Worm (Caenorhabditis elegans) whole organism, late embryonic: ENCODE measurements around the gene T10G3.3.
A peak's percentile ranks its signal among the peaks of the same experiment; 100 is the strongest.

ENCODE experiments used
- C08G9.2 ChIP-seq: sonication (generic microtip); optimal IDR thresholded peaks from 2 replicates; lab custom pipeline; 2016; ENCODE audit warnings: mild to moderate bottlenecking, missing genetic modification characterization, moderate library complexity, missing compliant biosample characterization
- F13H6.1 ChIP-seq: sonication (generic microtip); optimal IDR thresholded peaks from 2 replicates; lab custom pipeline; 2016; ENCODE audit warnings: missing genetic modification characterization, missing compliant biosample characterization
- K02D7.2 ChIP-seq: sonication (generic microtip); optimal IDR thresholded peaks from 2 replicates; lab custom pipeline; 2017; ENCODE audit warnings: mild to moderate bottlenecking, missing genetic modification characterization, missing compliant biosample characterization
- ahr-1 ChIP-seq: sonication (generic microtip); optimal IDR thresholded peaks from 2 replicates; lab custom pipeline; 2016; ENCODE audit warnings: missing genetic modification characterization, missing compliant biosample characterization
- ama-1 ChIP-seq: fragments of 150-350 bp; optimal IDR thresholded peaks from 2 replicates; lab custom pipeline; 2014
- ceh-22 ChIP-seq: sonication (generic microtip); optimal IDR thresholded peaks from 2 replicates; lab custom pipeline; 2017; ENCODE audit warnings: missing biosample characterization, missing genetic modification characterization
- ceh-30 ChIP-seq: fragments of 150-350 bp; optimal IDR thresholded peaks from 2 replicates; lab custom pipeline; 2014; ENCODE audit warnings: missing biosample characterization, missing genetic modification characterization
- ceh-31 ChIP-seq: sonication (generic microtip); optimal IDR thresholded peaks from 2 replicates; lab custom pipeline; 2016; ENCODE audit warnings: missing genetic modification characterization, missing compliant biosample characterization
- ceh-34 ChIP-seq: sonication (generic microtip); optimal IDR thresholded peaks from 2 replicates; lab custom pipeline; 2016; ENCODE audit warnings: mild to moderate bottlenecking, missing genetic modification characterization, missing compliant biosample characterization
- ceh-48 ChIP-seq: sonication (generic microtip); optimal IDR thresholded peaks from 2 replicates; lab custom pipeline; 2016; ENCODE audit warnings: missing genetic modification characterization, inconsistent platforms, missing compliant biosample characterization
- che-1 ChIP-seq: sonication (generic microtip); optimal IDR thresholded peaks from 2 replicates; lab custom pipeline; 2016; ENCODE audit warnings: mild to moderate bottlenecking, missing genetic modification characterization, missing compliant biosample characterization
- dmd-4 ChIP-seq: sonication (generic microtip); optimal IDR thresholded peaks from 2 replicates; lab custom pipeline; 2016; ENCODE audit warnings: borderline replicate concordance, missing genetic modification characterization, missing compliant biosample characterization
- dve-1 ChIP-seq: sonication (generic microtip); optimal IDR thresholded peaks from 2 replicates; lab custom pipeline; 2017; ENCODE audit warnings: antibody characterized with exemption, mild to moderate bottlenecking, missing genetic modification characterization, missing compliant biosample characterization
- elt-2 ChIP-seq: sonication (generic microtip); optimal IDR thresholded peaks from 2 replicates; lab custom pipeline; 2016; ENCODE audit warnings: missing genetic modification reagents, missing genetic modification characterization, missing compliant biosample characterization
- ets-4 ChIP-seq: sonication (generic microtip); optimal IDR thresholded peaks from 2 replicates; lab custom pipeline; 2016; ENCODE audit warnings: missing genetic modification characterization, missing compliant biosample characterization
- eyg-1 ChIP-seq: sonication (generic microtip); optimal IDR thresholded peaks from 2 replicates; lab custom pipeline; 2016; ENCODE audit warnings: missing genotype, missing genetic modification characterization, missing compliant biosample characterization
- fax-1 ChIP-seq: sonication (generic microtip); optimal IDR thresholded peaks from 2 replicates; lab custom pipeline; 2016; ENCODE audit warnings: missing genotype, missing genetic modification characterization, missing compliant biosample characterization
- fkh-6 ChIP-seq: sonication (generic microtip); optimal IDR thresholded peaks from 2 replicates; lab custom pipeline; 2016; ENCODE audit warnings: missing genetic modification characterization, missing compliant biosample characterization
- hlh-13 ChIP-seq: fragments of 200-800 bp; sonication (Bioruptor generic); optimal IDR thresholded peaks from 2 replicates; lab custom pipeline; 2018; ENCODE audit warnings: mild to moderate bottlenecking, missing genetic modification characterization, missing compliant biosample characterization
- hlh-30 ChIP-seq: sonication (generic microtip); optimal IDR thresholded peaks from 2 replicates; lab custom pipeline; 2017; ENCODE audit warnings: antibody characterized with exemption, missing genetic modification characterization, missing compliant biosample characterization; ENCODE audit not compliant: insufficient read depth
- hlh-6 ChIP-seq: sonication (generic microtip); optimal IDR thresholded peaks from 2 replicates; lab custom pipeline; 2016; ENCODE audit warnings: missing genotype, missing genetic modification characterization, missing compliant biosample characterization
- hlh-8 ChIP-seq: sonication (generic microtip); optimal IDR thresholded peaks from 2 replicates; lab custom pipeline; 2016; ENCODE audit warnings: missing genotype, missing genetic modification characterization, missing compliant biosample characterization
- lim-6 ChIP-seq: sonication (generic microtip); optimal IDR thresholded peaks from 2 replicates; lab custom pipeline; 2016; ENCODE audit warnings: missing genetic modification characterization, missing compliant biosample characterization
- lin-11 ChIP-seq: fragments of 200-800 bp; sonication (Bioruptor generic); optimal IDR thresholded peaks from 2 replicates; lab custom pipeline; 2018; ENCODE audit warnings: mild to moderate bottlenecking, missing genetic modification characterization, missing compliant biosample characterization
- mec-3 ChIP-seq: sonication (generic microtip); optimal IDR thresholded peaks from 2 replicates; lab custom pipeline; 2016; ENCODE audit warnings: borderline replicate concordance, missing genetic modification characterization, missing compliant biosample characterization
- nhr-232 ChIP-seq: sonication (generic microtip); optimal IDR thresholded peaks from 2 replicates; lab custom pipeline; 2016; ENCODE audit warnings: missing genetic modification characterization, missing compliant biosample characterization
- pag-3 ChIP-seq: sonication (generic microtip); optimal IDR thresholded peaks from 2 replicates; lab custom pipeline; 2016; ENCODE audit warnings: missing compliant biosample characterization, missing genetic modification characterization, borderline replicate concordance
- pha-4 ChIP-seq: fragments of 150-350 bp; optimal IDR thresholded peaks from 2 replicates; lab custom pipeline; 2018; ENCODE audit warnings: missing biosample characterization, missing genetic modification reagents, missing genetic modification characterization
- pqm-1 ChIP-seq: sonication (generic microtip); optimal IDR thresholded peaks from 2 replicates; lab custom pipeline; 2016; ENCODE audit warnings: missing genetic modification characterization, missing compliant biosample characterization
- ref-2 ChIP-seq: sonication (generic microtip); optimal IDR thresholded peaks from 2 replicates; lab custom pipeline; 2016; ENCODE audit warnings: missing genetic modification characterization, missing compliant biosample characterization
- sox-2 ChIP-seq: fragments of 200-800 bp; sonication (Bioruptor generic); IDR thresholded peaks from 2 replicates; pipeline ENCODE4 v1.3.6; 2022; ENCODE audit warnings: missing genetic modification reagents, missing genetic modification characterization, missing compliant biosample characterization
- sox-4 ChIP-seq: sonication (generic microtip); optimal IDR thresholded peaks from 2 replicates; lab custom pipeline; 2017; ENCODE audit warnings: mild to moderate bottlenecking, missing genetic modification characterization, inconsistent platforms, missing compliant biosample characterization
- tbx-2 ChIP-seq: sonication (generic microtip); optimal IDR thresholded peaks from 2 replicates; lab custom pipeline; 2016; ENCODE audit warnings: missing genetic modification characterization, missing compliant biosample characterization
- tbx-7 ChIP-seq: sonication (generic microtip); optimal IDR thresholded peaks from 2 replicates; lab custom pipeline; 2016; ENCODE audit warnings: missing genotype, missing genetic modification characterization, missing compliant biosample characterization
- unc-42 ChIP-seq: sonication (generic microtip); optimal IDR thresholded peaks from 2 replicates; lab custom pipeline; 2016; ENCODE audit warnings: missing genotype, missing genetic modification characterization, missing compliant biosample characterization
- unc-55 ChIP-seq: sonication (generic microtip); optimal IDR thresholded peaks from 2 replicates; lab custom pipeline; 2017; ENCODE audit warnings: missing biosample characterization, missing genetic modification reagents, missing genetic modification characterization
- unc-86 ChIP-seq: sonication (generic microtip); optimal IDR thresholded peaks from 2 replicates; lab custom pipeline; 2016; ENCODE audit warnings: missing genetic modification characterization, missing compliant biosample characterization

T10G3.3 gene

DNA sequence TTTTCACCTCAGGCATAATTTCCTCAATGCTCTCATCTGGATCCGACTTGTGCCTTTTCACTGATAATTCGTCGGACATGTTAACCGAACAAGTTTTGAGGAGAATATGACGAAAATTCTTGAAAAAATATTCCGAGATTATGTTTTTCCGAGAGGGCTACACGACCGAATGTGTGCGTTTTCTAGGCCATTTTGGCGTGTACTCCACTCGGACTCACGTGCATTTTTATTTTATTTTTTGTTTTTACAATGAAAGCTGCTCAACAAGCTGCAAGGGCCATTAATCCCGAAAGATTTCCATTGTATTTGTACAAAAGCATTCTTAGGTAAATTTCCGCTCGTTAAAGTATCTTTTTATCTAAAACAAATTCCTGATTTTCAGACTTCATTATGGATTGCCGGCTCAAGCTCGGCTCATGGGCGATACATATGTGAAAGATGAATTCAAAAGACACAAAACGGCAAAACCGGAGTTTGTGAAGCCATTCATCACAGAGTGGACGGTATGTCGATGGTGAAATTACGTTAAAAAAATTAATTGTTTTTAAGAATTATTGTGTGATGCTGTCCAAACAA lies 21.7 kb downstream of the T10G3.3 start, which contains the start of the genes F25H9.6 and F25H9.7 (continued):
- TF ChIP-seq ceh-34 (tag; lab: Kevin White, UChicago) (peak; percentile 62), unc-55 (GFP tag; lab: Kevin White, UChicago) (no peak), hlh-13 (GFP tag; lab: Kevin White, UChicago) (no peak), eyg-1 (peak; percentile 56), F13H6.1 (tag; lab: Kevin White, UChicago) (peak; percentile 80), lin-11 (tag; lab: Kevin White, UChicago) (peak; percentile 22), ceh-30 (tag; lab: Kevin White, UChicago) (no peak), elt-2 (peak; percentile 64), lim-6 (tag; lab: Kevin White, UChicago) (peak; percentile 86), mec-3 (peak; percentile 92), fkh-6 (tag; lab: Kevin White, UChicago) (peak; percentile 76), pqm-1 (tag; lab: Kevin White, UChicago) (peak; percentile 40), ceh-22 (tag; lab: Kevin White, UChicago) (no peak), pha-4 (tag; lab: Kevin White, UChicago) (no peak), ceh-48 (tag; lab: Kevin White, UChicago) (no peak), nhr-232 (tag; lab: Kevin White, UChicago) (no peak), tbx-2 (peak; percentile 95), hlh-6 (tag; lab: Kevin White, UChicago) (peak; percentile 52), che-1 (tag; lab: Kevin White, UChicago) (no peak), pag-3 (peak; percentile 17), sox-2 (GFP tag; lab: Robert Waterston, UW) (no peak), fax-1 (tag; lab: Kevin White, UChicago) (peak; percentile 79), tbx-7 (tag; lab: Kevin White, UChicago) (peak; percentile 97), unc-86 (tag; lab: Kevin White, UChicago) (peak; percentile 54), hlh-8 (tag; lab: Kevin White, UChicago) (peak; percentile 92), K02D7.2 (no peak), dve-1 (no peak), ref-2 (tag; lab: Kevin White, UChicago) (peak; percentile 94)

DNA sequence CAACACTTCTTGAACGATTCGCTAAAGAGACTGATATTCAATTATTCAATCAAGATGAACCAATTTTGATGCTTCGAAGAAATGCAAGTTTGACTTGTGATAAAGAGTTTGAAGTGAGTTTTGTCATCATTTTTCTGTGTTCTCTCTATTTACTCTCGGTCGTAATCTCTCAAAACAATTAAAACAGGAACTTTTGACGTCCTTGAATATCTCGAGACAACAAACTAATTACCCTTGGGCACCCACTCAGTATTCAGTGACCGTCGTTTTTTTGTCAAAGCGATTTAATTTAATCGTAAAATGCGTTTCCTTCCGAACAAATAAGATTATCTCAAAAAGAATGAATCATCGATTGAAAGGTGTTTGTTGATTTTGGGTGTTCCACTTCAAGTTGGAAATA lies 25.9 kb downstream of the T10G3.3 start:
- no peak for TF ChIP-seq ama-1

DNA sequence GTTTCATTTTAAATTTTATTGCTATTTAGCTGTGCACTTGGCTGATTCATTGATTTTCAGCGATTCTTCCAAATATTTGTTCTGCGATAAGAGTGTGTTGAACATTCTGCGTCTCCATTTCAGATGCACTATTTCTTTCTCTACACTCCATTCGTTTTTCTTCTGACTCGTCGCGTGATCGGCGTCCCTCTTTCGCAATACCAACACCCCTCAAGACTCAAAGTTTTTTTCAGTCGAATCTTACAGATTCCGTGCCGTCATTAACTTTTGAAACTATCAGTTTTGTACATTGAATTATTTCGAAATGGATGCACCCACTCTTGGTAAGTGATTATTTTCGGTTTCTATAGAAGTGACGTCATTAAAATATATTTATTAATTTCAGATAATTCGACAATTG lies 27.0 kb downstream of the T10G3.3 start, which contains the start of gene frm-10:
TSS of gene frm-10 (plus strand) at position 234 of the 400 bp plus-strand sequence.
- TF ChIP-seq elt-2 (peak; percentile 63), dve-1 (peak; percentile 22), ets-4 (tag; lab: Kevin White, UChicago) (peak; percentile 50), sox-4 (no peak), pqm-1 (tag; lab: Kevin White, UChicago) (peak; percentile 75), C08G9.2 (tag; lab: Kevin White, UChicago) (no peak), fax-1 (tag; lab: Kevin White, UChicago) (no peak), che-1 (tag; lab: Kevin White, UChicago) (no peak), dmd-4 (no peak), hlh-30 (peak; percentile 87)

DNA sequence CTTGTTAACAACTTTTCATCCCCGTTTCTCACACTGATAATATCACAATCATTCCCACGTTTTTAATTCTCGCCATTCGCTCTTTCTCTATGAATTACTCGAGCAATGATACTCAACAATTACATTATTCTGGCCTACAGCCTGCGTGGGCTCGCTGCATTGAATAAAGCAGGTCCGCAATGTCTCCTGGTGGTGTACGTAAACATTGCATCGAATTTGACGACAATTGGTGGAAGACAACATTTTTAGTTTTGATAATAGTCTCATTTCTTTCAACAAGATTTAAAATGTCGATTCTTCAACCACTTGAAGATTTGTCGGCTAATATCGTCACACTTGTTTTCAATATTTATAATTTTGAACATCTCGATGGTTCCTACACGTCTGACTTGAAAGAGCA lies 30.7 kb downstream of the T10G3.3 start, which contains the start of gene bath-39:
TSS of gene bath-39 (plus strand) at position 137 of the 400 bp plus-strand sequence.
- TF ChIP-seq ceh-31 (peak; percentile 22), ahr-1 (tag; lab: Kevin White, UChicago) (no peak), unc-42 (tag; lab: Kevin White, UChicago) (peak; percentile 75)
- TF ChIP-seq, all 69 proteins: peak for 2
